Fruit fly (Drosophila melanogaster) Kc167 (cell line): ENCODE data around the gene CG5787.

Source experiments
- Sin3A ChIP-seq: fragments of >200 bp; optimal IDR thresholded peaks from 2 replicates; lab custom pipeline; 2018; ENCODE audit warnings: missing external identifiers
- h ChIP-seq: fragments of >200 bp; optimal IDR thresholded peaks from 3 replicates; lab custom pipeline; 2018; ENCODE audit warnings: missing external identifiers
- insv ChIP-seq: fragments of >200 bp; optimal IDR thresholded peaks from 3 replicates; lab custom pipeline; 2018; ENCODE audit warnings: missing external identifiers
- psq ChIP-seq: fragments of >200 bp; optimal IDR thresholded peaks from 2 replicates; lab custom pipeline; 2017; ENCODE audit warnings: missing external identifiers
- ttk ChIP-seq: sonication (Bioruptor generic); optimal IDR thresholded peaks from 2 replicates; lab custom pipeline; 2017; ENCODE audit warnings: missing external identifiers

DNA sequence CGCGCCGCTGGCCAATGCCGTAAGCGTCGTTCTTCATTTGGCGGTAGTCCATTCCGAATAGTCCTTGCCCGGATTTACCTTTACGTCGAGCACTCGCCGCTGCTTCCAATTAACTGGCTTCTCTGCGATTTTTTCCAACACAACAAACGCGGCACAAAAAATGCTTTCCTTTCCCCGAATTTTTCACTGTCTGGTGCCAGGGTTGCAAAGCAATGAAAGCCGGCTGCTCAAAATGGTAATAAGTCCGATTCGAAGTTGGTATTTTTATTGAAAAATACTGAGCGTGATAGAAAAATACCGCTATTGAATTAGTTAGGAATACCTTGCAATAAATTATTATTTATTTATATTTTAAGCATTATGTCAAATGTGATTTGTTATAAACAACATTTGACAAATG is 497 bp downstream of the CG5787 start:
- TF ChIP-seq h (lab: Kevin White, UChicago) = no peak
- TF ChIP-seq Sin3A (lab: Kevin White, UChicago) = no peak
- TF ChIP-seq psq (lab: Kevin White, UChicago) = no peak
- TF ChIP-seq ttk (lab: Kevin White, UChicago) = no peak
- TF ChIP-seq insv = no peak
